Fruit fly (Drosophila melanogaster): Measurements from ENCODE around the gene CG13282.

CG13282 gene

dm6 chr2L:16857665-16858064 lies 23.4 kb upstream of the CG13282 start:
- TF ChIP-seq CG7045 (GFP tag; optimal IDR thresholded peaks at IDR 0.05) (no peak), CG7101 (tag; optimal IDR thresholded peaks at IDR 0.05) (no peak), kay (GFP tag; ENCODE audit: borderline replicate concordance) (no peak), CG11617 (GFP tag; optimal IDR thresholded peaks at IDR 0.05) (no peak), CG5204 (GFP tag; optimal IDR thresholded peaks at IDR 0.05) (no peak), cic (GFP tag; optimal IDR thresholded peaks at IDR 0.05) (no peak), CG33017 (tag; optimal IDR thresholded peaks at IDR 0.05) (no peak)

dm6 chr2L:16857131-16857530 lies 22.8 kb upstream of the CG13282 start:
- TF ChIP-seq cnc (optimal IDR thresholded peaks at IDR 0.05): peak in 1 of 2 experiments; percentile 94
- TF ChIP-seq CG1620 (GFP tag; optimal IDR thresholded peaks at IDR 0.05): no peak
- no peak for TF ChIP-seq pad (GFP tag; optimal IDR thresholded peaks at IDR 0.05)
- TF ChIP-seq kay (GFP tag; ENCODE audit: borderline replicate concordance): peak; percentile 16

DNA sequence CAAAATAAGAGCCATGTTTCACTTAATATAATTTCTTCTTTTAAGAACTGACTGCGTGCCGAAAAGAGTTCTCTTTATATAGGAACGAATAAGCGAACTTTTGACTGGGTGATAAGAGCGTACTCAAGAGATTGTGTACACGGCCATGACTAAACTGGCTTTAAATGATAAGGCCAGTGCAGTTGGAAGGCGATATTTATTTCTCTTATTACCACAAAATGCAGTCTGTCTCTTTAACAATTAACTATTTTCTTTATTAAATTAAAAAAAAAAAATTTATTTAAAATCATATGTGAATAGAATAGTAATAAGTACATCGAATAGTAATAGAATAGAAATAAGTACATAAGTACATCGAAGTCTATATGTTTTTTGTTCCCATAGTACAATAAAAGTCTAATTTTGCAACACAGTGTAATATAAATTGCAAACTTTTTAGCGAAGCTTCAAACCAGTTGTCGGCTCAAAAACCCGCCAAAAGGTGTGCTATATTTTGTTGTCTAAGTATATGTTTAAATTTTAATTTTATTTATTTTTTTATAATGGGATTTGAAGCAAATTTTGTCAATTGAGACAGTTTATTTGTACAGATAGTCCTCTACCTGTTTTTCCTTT lies 18.1 kb upstream of the CG13282 start, which contains the start of gene CG31810:
TSS of gene CG31810 (minus strand) at position 51 of the 615 bp plus-strand sequence.
- TF ChIP-seq CG11617 (GFP tag; optimal IDR thresholded peaks at IDR 0.05) (no peak), bab1 (GFP tag; optimal IDR thresholded peaks at IDR 0.05) (peak; percentile 1), Clk (GFP tag; optimal IDR thresholded peaks at IDR 0.05) (no peak), CG14711 (tag; optimal IDR thresholded peaks at IDR 0.05) (peak; percentile 14), Mnt (GFP tag; optimal IDR thresholded peaks at IDR 0.05) (no peak), CG5204 (GFP tag; optimal IDR thresholded peaks at IDR 0.05) (no peak), Crg-1 (GFP tag; optimal IDR thresholded peaks at IDR 0.05) (no peak), pad (GFP tag; optimal IDR thresholded peaks at IDR 0.05) (no peak), CG12768 (GFP tag; optimal IDR thresholded peaks at IDR 0.05) (no peak), kay (GFP tag; ENCODE audit: borderline replicate concordance) (no peak), CG7045 (GFP tag; optimal IDR thresholded peaks at IDR 0.05) (no peak), CG33017 (tag; optimal IDR thresholded peaks at IDR 0.05) (peak; percentile 15)

- TF ChIP-seq Clk (GFP tag; optimal IDR thresholded peaks at IDR 0.05) (no peak), CG1620 (GFP tag; optimal IDR thresholded peaks at IDR 0.05) (no peak), ovo (GFP tag; optimal IDR thresholded peaks at IDR 0.05) (no peak), cnc (optimal IDR thresholded peaks at IDR 0.05) (peak in 1 of 2 experiments; percentile 81)
These were observed 16.1 kb upstream of the CG13282 start for dm6 chr2L:16850442-16850841.

DNA sequence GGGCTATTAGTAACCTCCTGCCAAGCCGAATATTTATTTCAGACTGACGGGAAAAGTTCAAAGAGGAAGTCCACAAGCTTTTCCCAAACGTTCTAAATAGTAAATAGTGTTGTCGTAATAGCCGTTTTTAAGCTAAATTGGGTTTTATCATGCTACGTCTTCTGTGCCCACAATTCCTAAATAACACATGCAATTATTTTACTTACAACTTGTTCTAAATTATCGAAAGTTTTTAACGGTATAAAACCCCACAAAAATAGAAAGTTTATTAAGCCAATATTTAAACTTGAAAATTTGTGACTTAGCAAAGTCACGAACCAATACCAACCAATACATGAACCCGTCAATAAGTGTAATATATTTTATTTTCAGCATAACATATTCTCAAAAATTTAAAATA lies 14.4 kb upstream of the CG13282 start, which contains the start of gene CG13284:
TSS of gene CG13284 (minus strand) at position 47 of the 400 bp plus-strand sequence.
- TF ChIP-seq CG12768 (GFP tag; optimal IDR thresholded peaks at IDR 0.05) (peak; percentile 15), CG14711 (tag; optimal IDR thresholded peaks at IDR 0.05) (no peak), CG1620 (GFP tag; optimal IDR thresholded peaks at IDR 0.05) (no peak)

- TF ChIP-seq kay (GFP tag; ENCODE audit: borderline replicate concordance) (peak; percentile 87), bab1 (GFP tag; optimal IDR thresholded peaks at IDR 0.05) (no peak)
These were observed 13.6 kb upstream of the CG13282 start for dm6 chr2L:16847948-16848347.

DNA sequence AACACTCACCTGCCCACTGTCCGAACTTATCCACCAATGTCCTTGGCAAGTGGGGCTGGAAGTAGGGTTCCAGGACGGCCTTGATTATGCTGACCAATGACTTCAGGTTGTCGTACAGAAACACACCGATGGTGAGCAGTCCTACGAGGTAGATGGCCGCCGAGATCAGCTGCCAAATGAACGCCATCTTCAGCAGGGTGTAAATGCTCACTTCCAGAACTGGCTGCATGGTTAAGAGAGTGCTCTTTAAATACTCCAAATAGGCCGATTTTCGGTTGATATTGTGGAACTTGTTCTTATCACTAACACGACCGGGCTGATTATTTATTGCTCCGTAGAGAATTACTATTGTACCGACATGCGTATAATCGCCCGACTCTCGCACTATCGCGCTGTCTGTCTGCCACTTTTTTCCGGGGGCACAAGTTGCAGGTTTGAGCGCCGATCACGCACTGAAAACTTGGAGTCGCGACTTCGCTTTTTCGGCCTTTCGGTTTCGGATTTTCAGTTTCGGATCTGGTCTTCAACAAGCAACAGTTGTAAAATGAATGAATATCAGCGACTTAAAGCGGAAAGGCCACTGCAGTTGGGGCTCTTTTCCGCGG lies 12.5 kb upstream of the CG13282 start:
- TF ChIP-seq toe (GFP tag; optimal IDR thresholded peaks at IDR 0.05) (no peak), kay (GFP tag; ENCODE audit: borderline replicate concordance) (no peak), Mnt (GFP tag; optimal IDR thresholded peaks at IDR 0.05) (no peak), CG14711 (tag; optimal IDR thresholded peaks at IDR 0.05) (no peak), CG33017 (tag; optimal IDR thresholded peaks at IDR 0.05) (no peak), cic (GFP tag; optimal IDR thresholded peaks at IDR 0.05) (no peak), Hr96 (GFP tag; optimal IDR thresholded peaks at IDR 0.05) (no peak), Clk (GFP tag; optimal IDR thresholded peaks at IDR 0.05) (no peak), CG7101 (tag; optimal IDR thresholded peaks at IDR 0.05) (no peak), pad (GFP tag; optimal IDR thresholded peaks at IDR 0.05) (no peak), Crg-1 (GFP tag; optimal IDR thresholded peaks at IDR 0.05) (no peak), CG1620 (GFP tag; optimal IDR thresholded peaks at IDR 0.05) (no peak), bab1 (GFP tag; optimal IDR thresholded peaks at IDR 0.05) (no peak), tj (GFP tag; optimal IDR thresholded peaks at IDR 0.05) (no peak)

dm6 chr2L:16845179-16845578 lies 10.9 kb upstream of the CG13282 start:
- TF ChIP-seq pad (GFP tag; optimal IDR thresholded peaks at IDR 0.05) (no peak), CG14711 (tag; optimal IDR thresholded peaks at IDR 0.05) (no peak), CG11617 (GFP tag; optimal IDR thresholded peaks at IDR 0.05) (no peak), Crg-1 (GFP tag; optimal IDR thresholded peaks at IDR 0.05) (no peak), cnc (optimal IDR thresholded peaks at IDR 0.05) (no peak), tj (GFP tag; optimal IDR thresholded peaks at IDR 0.05) (no peak), Hr96 (GFP tag; optimal IDR thresholded peaks at IDR 0.05) (no peak), Clk (GFP tag; optimal IDR thresholded peaks at IDR 0.05) (no peak), ovo (GFP tag; optimal IDR thresholded peaks at IDR 0.05) (no peak), CG5204 (GFP tag; optimal IDR thresholded peaks at IDR 0.05) (no peak), bab1 (GFP tag; optimal IDR thresholded peaks at IDR 0.05) (no peak)

Measured in whole organism, adult.